Fruit fly (Drosophila melanogaster): ENCODE results near the gene RFeSP.

The RFeSP gene

DNA sequence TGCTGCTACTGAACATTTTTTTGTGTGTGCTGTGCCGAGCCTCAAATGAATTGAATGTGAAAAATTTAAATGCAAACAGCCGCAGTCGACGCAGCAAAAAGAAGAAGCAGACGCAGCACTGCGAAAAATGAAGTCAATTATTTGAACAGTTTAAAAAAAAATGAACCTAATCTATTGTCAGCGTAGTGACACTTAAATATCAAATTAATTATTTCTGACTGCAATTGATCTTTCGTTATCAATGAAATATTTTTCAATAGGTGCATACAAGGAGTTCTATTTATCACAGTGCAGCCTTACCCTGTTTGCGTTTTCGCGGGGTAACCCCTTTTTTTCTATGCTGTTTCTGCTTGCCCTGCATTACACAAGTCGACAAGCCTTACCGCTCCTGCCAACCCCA lies 38.4 kb downstream of the RFeSP start (continued):
- TF ChIP-seq Eip74EF (GFP tag; optimal IDR thresholded peaks at IDR 0.05): peak in 1 of 2 experiments; percentile 4
- no peak for TF ChIP-seq CG14050 (GFP tag; IDR thresholded peaks at IDR 0.05)
- peak; percentile 30 for TF ChIP-seq CG1792 (GFP tag; optimal IDR thresholded peaks at IDR 0.05)
- peak; percentile 20 for TF ChIP-seq ewg (GFP tag; optimal IDR thresholded peaks at IDR 0.05)
- TF ChIP-seq mirr (GFP tag; optimal IDR thresholded peaks at IDR 0.05): no peak
- TF ChIP-seq ap (GFP tag; IDR thresholded peaks at IDR 0.05): peak; percentile 55; the same call in 1 of the 2 replicates
- no peak for TF ChIP-seq CG6683 (GFP tag; optimal IDR thresholded peaks at IDR 0.05)
- peak; percentile 59 for TF ChIP-seq phol (tag; optimal IDR thresholded peaks at IDR 0.05)
- TF ChIP-seq CG7745 (tag; optimal IDR thresholded peaks at IDR 0.05): no peak
- TF ChIP-seq CG17359 (tag; optimal IDR thresholded peaks at IDR 0.05): peak; percentile 52
- peak; percentile 7 for TF ChIP-seq Side (GFP tag; optimal IDR thresholded peaks at IDR 0.05)
- TF ChIP-seq lab (GFP tag; optimal IDR thresholded peaks at IDR 0.05): peak; percentile 49
- TF ChIP-seq CG10321 (GFP tag; IDR thresholded peaks at IDR 0.05): no peak
- TF ChIP-seq Hey (tag; optimal IDR thresholded peaks at IDR 0.05): no peak
- TF ChIP-seq nerfin-1 (tag; optimal IDR thresholded peaks at IDR 0.05): no peak
- TF ChIP-seq CG7987 (GFP tag; optimal IDR thresholded peaks at IDR 0.05): no peak
- TF ChIP-seq Xrp1 (GFP tag; IDR thresholded peaks at IDR 0.05): peak; percentile 67
- peak; percentile 39; the same call in 1 of the 3 replicates for TF ChIP-seq row (GFP tag; IDR thresholded peaks at IDR 0.05)
- TF ChIP-seq CG6254 (GFP tag; optimal IDR thresholded peaks at IDR 0.05): no peak
- TF ChIP-seq Dad (GFP tag; optimal IDR thresholded peaks at IDR 0.05): peak; percentile 19
- TF ChIP-seq prd (optimal IDR thresholded peaks at IDR 0.05): no peak
- TF ChIP-seq prd (GFP tag; IDR thresholded peaks at IDR 0.05): peak; percentile 78
- TF ChIP-seq Spps (tag; optimal IDR thresholded peaks at IDR 0.05): no peak
- TF ChIP-seq Rx (GFP tag; IDR thresholded peaks at IDR 0.05): no peak
- peak; percentile 3 for TF ChIP-seq lilli (GFP tag; optimal IDR thresholded peaks at IDR 0.05)
- TF ChIP-seq Hr51 (GFP tag; optimal IDR thresholded peaks at IDR 0.05): peak in 1 of 2 experiments; percentile 68
- no peak for TF ChIP-seq CG31224 (GFP tag; IDR thresholded peaks at IDR 0.05)
- peak; percentile 28 for TF ChIP-seq pum (GFP tag; optimal IDR thresholded peaks at IDR 0.05)
- no peak for TF ChIP-seq stwl (tag; optimal IDR thresholded peaks at IDR 0.05)
- peak; percentile 27 for TF ChIP-seq grau (tag; optimal IDR thresholded peaks at IDR 0.05)
- TF ChIP-seq pita (GFP tag; optimal IDR thresholded peaks at IDR 0.05): no peak
- TF ChIP-seq cas (GFP tag; IDR thresholded peaks at IDR 0.05): no peak
- TF ChIP-seq tin (GFP tag; optimal IDR thresholded peaks at IDR 0.05): peak; percentile 5
- peak; percentile 37 for TF ChIP-seq CG4424 (GFP tag; optimal IDR thresholded peaks at IDR 0.05)
- TF ChIP-seq emc (GFP tag; optimal IDR thresholded peaks at IDR 0.05): no peak
- TF ChIP-seq danr (GFP tag; IDR thresholded peaks at IDR 0.05): no peak
- TF ChIP-seq CG5245 (GFP tag; optimal IDR thresholded peaks at IDR 0.05): peak; percentile 44
- TF ChIP-seq tgo (GFP tag; IDR thresholded peaks at IDR 0.05): peak; percentile 69
- peak; percentile 68 for TF ChIP-seq ara (GFP tag; IDR thresholded peaks at IDR 0.05)
- TF ChIP-seq hbn (GFP tag; IDR thresholded peaks at IDR 0.05; ENCODE audit: partially characterized antibody): no peak
- no peak for TF ChIP-seq CG7928 (GFP tag; optimal IDR thresholded peaks at IDR 0.05)
- peak; percentile 31; the same call in 1 of the 2 replicates for TF ChIP-seq CG6272 (GFP tag; IDR thresholded peaks at IDR 0.05)
- TF ChIP-seq Doc2 (GFP tag; IDR thresholded peaks at IDR 0.05): peak; percentile 46; the same call in 1 of the 2 replicates
- TF ChIP-seq fd96Cb (tag; optimal IDR thresholded peaks at IDR 0.05): peak; percentile 24
- TF ChIP-seq eyg (GFP tag; optimal IDR thresholded peaks at IDR 0.05): no peak
- peak; percentile 42; the same call in 1 of the 2 replicates for TF ChIP-seq ttk (GFP tag; IDR thresholded peaks at IDR 0.05)
- 0 out of 3 replicates have a peak, but pooled peaks have one; percentile 28 for TF ChIP-seq CG3726 (GFP tag; IDR thresholded peaks at IDR 0.05)
- no peak for TF ChIP-seq CG11560 (tag; IDR thresholded peaks at IDR 0.05)
- TF ChIP-seq pnt (GFP tag; optimal IDR thresholded peaks at IDR 0.05): peak; percentile 28
- TF ChIP-seq Neu2 (GFP tag; optimal IDR thresholded peaks at IDR 0.05; ENCODE audit: borderline replicate concordance): no peak
- TF ChIP-seq chif (GFP tag; optimal IDR thresholded peaks at IDR 0.05): peak in 1 of 2 experiments; percentile 20

All from whole organism, embryonic.